Fruit fly (Drosophila melanogaster) whole organism, embryonic: ENCODE measurements around the gene Tlk.

Experiments used
- Abd-B ChIP-seq: fragments of 200-800 bp; sonication (Bioruptor generic); optimal IDR thresholded peaks from 2 replicates; lab custom pipeline; 2018; ENCODE audit warnings: missing biosample characterization, mild to moderate bottlenecking, missing genetic modification characterization, moderate library complexity
- CG11247 ChIP-seq: fragments of 200-800 bp; sonication (Bioruptor generic); IDR thresholded peaks from 2 replicates; pipeline ENCODE4 v1.3.6; 2022; ENCODE audit warnings: missing biosample characterization, missing genetic modification characterization
- CG13123 ChIP-seq: fragments of 200-800 bp; sonication (Bioruptor generic); optimal IDR thresholded peaks from 2 replicates; lab custom pipeline; 2016; ENCODE audit warnings: missing biosample characterization, missing genetic modification characterization
- CG14710 ChIP-seq: fragments of 200-800 bp; sonication (Bioruptor generic); optimal IDR thresholded peaks from 3 replicates; lab custom pipeline; 2019; ENCODE audit warnings: missing biosample characterization, mild to moderate bottlenecking, missing genetic modification characterization, moderate library complexity
- CG15073 ChIP-seq: fragments of 200-800 bp; sonication (Bioruptor generic); optimal IDR thresholded peaks from 2 replicates; lab custom pipeline; 2016; ENCODE audit warnings: missing biosample characterization, missing genetic modification characterization
- CG17568 ChIP-seq: fragments of 200-800 bp; sonication (Bioruptor generic); optimal IDR thresholded peaks from 2 replicates; lab custom pipeline; 2018; ENCODE audit warnings: missing biosample characterization, mild to moderate bottlenecking, missing genetic modification characterization, moderate library complexity
- CG2678 ChIP-seq: fragments of 200-800 bp; sonication (Bioruptor generic); optimal IDR thresholded peaks from 3 replicates; lab custom pipeline; 2019; ENCODE audit warnings: missing biosample characterization, mild to moderate bottlenecking, missing genetic modification characterization, moderate library complexity
- CG2889 ChIP-seq: fragments of 200-800 bp; sonication (Bioruptor generic); IDR thresholded peaks from 3 replicates; pipeline ENCODE4 v1.3.6; 2022; ENCODE audit warnings: missing biosample characterization, missing genetic modification characterization
- CG31441 ChIP-seq: fragments of 200-800 bp; sonication (Bioruptor generic); IDR thresholded peaks from 2 replicates; pipeline ENCODE4 v1.3.6; 2022; ENCODE audit warnings: missing biosample characterization, missing genetic modification characterization
- CG32532 ChIP-seq: fragments of 200-800 bp; sonication (Bioruptor generic); IDR thresholded peaks from 2 replicates; pipeline ENCODE4 v1.3.6; 2022; ENCODE audit warnings: missing biosample characterization, missing genetic modification characterization
- CG32772 ChIP-seq: fragments of 200-800 bp; sonication (Bioruptor generic); IDR thresholded peaks from 2 replicates; pipeline ENCODE4 v1.3.6; 2022; ENCODE audit warnings: missing biosample characterization, missing genetic modification characterization
- CG4360 ChIP-seq: fragments of 200-800 bp; sonication (Bioruptor generic); IDR thresholded peaks from 2 replicates; pipeline ENCODE4 v1.3.6; 2022; ENCODE audit warnings: missing biosample characterization, missing genetic modification characterization
- CG4424 ChIP-seq: fragments of 200-800 bp; sonication (Bioruptor generic); optimal IDR thresholded peaks from 3 replicates; lab custom pipeline; 2016; ENCODE audit warnings: missing biosample characterization, missing genetic modification characterization
- CG4707 ChIP-seq: fragments of 200-800 bp; sonication (Bioruptor generic); optimal IDR thresholded peaks from 2 replicates; lab custom pipeline; 2018; ENCODE audit warnings: missing biosample characterization, mild to moderate bottlenecking, missing genetic modification characterization, moderate library complexity
- CG6654 ChIP-seq: fragments of 200-800 bp; sonication (Bioruptor generic); optimal IDR thresholded peaks from 2 replicates; lab custom pipeline; 2017; ENCODE audit warnings: missing biosample characterization, mild to moderate bottlenecking, missing genetic modification characterization
- CG6689 ChIP-seq: fragments of 200-800 bp; sonication (Bioruptor generic); IDR thresholded peaks from 2 replicates; pipeline ENCODE4 v1.3.6; 2022; ENCODE audit warnings: missing biosample characterization, missing genetic modification characterization
- CG7357 ChIP-seq: fragments of 200-800 bp; sonication (Bioruptor generic); IDR thresholded peaks from 3 replicates; pipeline ENCODE4 v1.3.6; 2022; ENCODE audit warnings: missing biosample characterization, missing genetic modification characterization
- CG8478 ChIP-seq: fragments of >200 bp; optimal IDR thresholded peaks from 2 replicates; lab custom pipeline; 2018
- CG9215 ChIP-seq: fragments of 200-800 bp; sonication (Bioruptor generic); IDR thresholded peaks from 2 replicates; pipeline ENCODE4 v1.3.6; 2022; ENCODE audit warnings: missing biosample characterization, missing genetic modification characterization
- CG9609 ChIP-seq: fragments of 200-800 bp; sonication (Bioruptor generic); optimal IDR thresholded peaks from 3 replicates; lab custom pipeline; 2016; ENCODE audit warnings: missing biosample characterization, missing genetic modification characterization
- CkIIα-i1 ChIP-seq: fragments of 200-800 bp; sonication (Bioruptor generic); IDR thresholded peaks from 2 replicates; pipeline ENCODE4 v1.3.6; 2022; ENCODE audit warnings: missing biosample characterization, missing genetic modification characterization
- Dad ChIP-seq: fragments of 200-800 bp; sonication (Bioruptor generic); optimal IDR thresholded peaks from 3 replicates; lab custom pipeline; 2016; ENCODE audit warnings: missing biosample characterization, missing genetic modification characterization
- Dip3 ChIP-seq: fragments of 200-800 bp; sonication (Bioruptor generic); optimal IDR thresholded peaks from 3 replicates; lab custom pipeline; 2016; ENCODE audit warnings: missing biosample characterization, missing genetic modification characterization
- Fer1 ChIP-seq: fragments of 200-800 bp; sonication (Bioruptor generic); optimal IDR thresholded peaks from 2 replicates; lab custom pipeline; 2017; ENCODE audit warnings: missing biosample characterization, mild to moderate bottlenecking, missing genetic modification characterization
- Fer3 ChIP-seq: fragments of 200-800 bp; sonication (Bioruptor generic); optimal IDR thresholded peaks from 2 replicates; lab custom pipeline; 2018; ENCODE audit warnings: missing biosample characterization, mild to moderate bottlenecking, missing genetic modification characterization, moderate library complexity
- Lim3 ChIP-seq: fragments of 200-800 bp; sonication (Bioruptor generic); IDR thresholded peaks from 2 replicates; pipeline ENCODE4 v1.3.6; 2022; ENCODE audit warnings: missing biosample characterization, missing genetic modification characterization
- MTF-1 ChIP-seq: fragments of 200-800 bp; sonication (Bioruptor generic); optimal IDR thresholded peaks from 2 replicates; lab custom pipeline; 2018; ENCODE audit warnings: missing biosample characterization, mild to moderate bottlenecking, missing genetic modification characterization, borderline replicate concordance
- NK7.1 ChIP-seq: fragments of 200-800 bp; sonication (Bioruptor generic); optimal IDR thresholded peaks from 3 replicates; lab custom pipeline; 2016; ENCODE audit warnings: missing biosample characterization, missing genetic modification characterization
- Nf-YC ChIP-seq: fragments of 200-800 bp; optimal IDR thresholded peaks from 3 replicates; lab custom pipeline; 2019; ENCODE audit warnings: missing biosample characterization, mild to moderate bottlenecking, missing genetic modification characterization, moderate library complexity
- Opbp ChIP-seq: fragments of 200-800 bp; sonication (Bioruptor generic); IDR thresholded peaks from 3 replicates; pipeline ENCODE4 v1.3.6; 2022; ENCODE audit warnings: missing biosample characterization, missing genetic modification characterization; ENCODE audit not compliant: partially characterized antibody
- Scr ChIP-seq: fragments of 200-800 bp; sonication (Bioruptor generic); IDR thresholded peaks from 2 replicates; pipeline ENCODE4 v1.3.6; 2022; ENCODE audit warnings: missing biosample characterization, missing genetic modification characterization; ENCODE audit not compliant: partially characterized antibody
- bowl ChIP-seq: fragments of 200-800 bp; sonication (Bioruptor generic); IDR thresholded peaks from 2 replicates; pipeline ENCODE4 v1.3.6; 2022; ENCODE audit warnings: missing biosample characterization, missing genetic modification characterization
- eve ChIP-seq, 2 experiments: fragments of >200 bp; optimal IDR thresholded peaks; 2 replicates each; lab custom pipeline; 2017; ENCODE audit warnings: missing biosample characterization in 2 of 2, missing genetic modification characterization in 2 of 2
- gce ChIP-seq: fragments of 200-800 bp; sonication (Bioruptor generic); IDR thresholded peaks from 3 replicates; pipeline ENCODE4 v1.3.6; 2022; ENCODE audit warnings: missing biosample characterization, missing genetic modification characterization
- gsb-n ChIP-seq: fragments of 200-800 bp; sonication (Bioruptor generic); optimal IDR thresholded peaks from 3 replicates; lab custom pipeline; 2018; ENCODE audit warnings: missing biosample characterization, mild to moderate bottlenecking, missing genetic modification characterization
- lola ChIP-seq, 3 experiments: fragments of >200 bp in 2 of 3; fragments of 200-800 bp in 1 of 3; sonication (Bioruptor generic) in 1 of 3; optimal IDR thresholded peaks; 2 replicates each; lab custom pipeline; 2017 to 2019; ENCODE audit warnings: missing biosample characterization in 3 of 3, missing genetic modification characterization in 3 of 3, mild to moderate bottlenecking in 1 of 3, moderate library complexity in 1 of 3
- otp ChIP-seq: fragments of 200-800 bp; sonication (Bioruptor generic); IDR thresholded peaks from 3 replicates; pipeline ENCODE4, ENCODE4 v1.3.6; 2022; ENCODE audit warnings: missing biosample characterization, missing genetic modification characterization
- phol ChIP-seq: fragments of 200-800 bp; sonication (Bioruptor generic); optimal IDR thresholded peaks from 3 replicates; lab custom pipeline; 2018; ENCODE audit warnings: missing biosample characterization, mild to moderate bottlenecking, missing genetic modification characterization, moderate library complexity
- pita ChIP-seq: fragments of 200-800 bp; sonication (Bioruptor generic); optimal IDR thresholded peaks from 2 replicates; lab custom pipeline; 2017; ENCODE audit warnings: missing biosample characterization, mild to moderate bottlenecking, missing genetic modification characterization
- prd ChIP-seq, 3 experiments: fragments of >200 bp in 2 of 3; fragments of 200-800 bp in 1 of 3; sonication (Bioruptor generic) in 1 of 3; optimal IDR thresholded peaks in 2 of 3; IDR thresholded peaks in 1 of 3; 2 replicates in 2 of 3; 3 replicates in 1 of 3; pipeline versions ENCODE4 v1.3.6 to Lab custom; 2017 to 2022; ENCODE audit warnings: missing biosample characterization in 1 of 3, missing genetic modification characterization in 1 of 3
- repo ChIP-seq: fragments of 200-800 bp; sonication (Bioruptor generic); optimal IDR thresholded peaks from 2 replicates; lab custom pipeline; 2016; ENCODE audit warnings: missing biosample characterization, missing genetic modification characterization
- rib ChIP-seq: fragments of 200-800 bp; sonication (Bioruptor generic); IDR thresholded peaks from 2 replicates; pipeline ENCODE4 v1.3.6; 2022; ENCODE audit warnings: missing biosample characterization, missing genetic modification characterization
- row ChIP-seq: fragments of 200-800 bp; sonication (Bioruptor generic); IDR thresholded peaks from 3 replicates; pipeline ENCODE4 v1.3.6; 2022; ENCODE audit warnings: missing biosample characterization, missing genetic modification characterization
- sens ChIP-seq: fragments of 200-800 bp; sonication (Bioruptor generic); peaks from one replicate; lab custom pipeline; 2016; ENCODE audit warnings: missing biosample characterization, missing genetic modification characterization
- slou ChIP-seq: fragments of 200-800 bp; sonication (Bioruptor generic); optimal IDR thresholded peaks from 3 replicates; lab custom pipeline; 2016; ENCODE audit warnings: missing biosample characterization, missing genetic modification characterization
- slp2 ChIP-seq: fragments of 200-800 bp; sonication (Bioruptor generic); optimal IDR thresholded peaks from 2 replicates; lab custom pipeline; 2016; ENCODE audit warnings: missing biosample characterization, missing genetic modification characterization
- so ChIP-seq: fragments of 200-800 bp; sonication (Bioruptor generic); IDR thresholded peaks from 3 replicates; pipeline ENCODE4 v1.3.6; 2022; ENCODE audit warnings: missing biosample characterization, missing genetic modification characterization
- tll ChIP-seq, 2 experiments: fragments of 200-800 bp in 1 of 2; fragments of >200 bp in 1 of 2; sonication (Bioruptor generic) in 1 of 2; optimal IDR thresholded peaks; 2 replicates each; lab custom pipeline; 2017 to 2019; ENCODE audit warnings: missing biosample characterization in 2 of 2, missing genetic modification characterization in 2 of 2, mild to moderate bottlenecking in 1 of 2, moderate library complexity in 1 of 2
- trem ChIP-seq: fragments of 200-800 bp; optimal IDR thresholded peaks from 3 replicates; lab custom pipeline; 2019; ENCODE audit warnings: missing biosample characterization, mild to moderate bottlenecking, missing genetic modification characterization, moderate library complexity
- tx ChIP-seq: fragments of 200-800 bp; sonication (Bioruptor generic); optimal IDR thresholded peaks from 2 replicates; lab custom pipeline; 2016; ENCODE audit warnings: missing biosample characterization, missing genetic modification characterization

Gene Tlk

DNA sequence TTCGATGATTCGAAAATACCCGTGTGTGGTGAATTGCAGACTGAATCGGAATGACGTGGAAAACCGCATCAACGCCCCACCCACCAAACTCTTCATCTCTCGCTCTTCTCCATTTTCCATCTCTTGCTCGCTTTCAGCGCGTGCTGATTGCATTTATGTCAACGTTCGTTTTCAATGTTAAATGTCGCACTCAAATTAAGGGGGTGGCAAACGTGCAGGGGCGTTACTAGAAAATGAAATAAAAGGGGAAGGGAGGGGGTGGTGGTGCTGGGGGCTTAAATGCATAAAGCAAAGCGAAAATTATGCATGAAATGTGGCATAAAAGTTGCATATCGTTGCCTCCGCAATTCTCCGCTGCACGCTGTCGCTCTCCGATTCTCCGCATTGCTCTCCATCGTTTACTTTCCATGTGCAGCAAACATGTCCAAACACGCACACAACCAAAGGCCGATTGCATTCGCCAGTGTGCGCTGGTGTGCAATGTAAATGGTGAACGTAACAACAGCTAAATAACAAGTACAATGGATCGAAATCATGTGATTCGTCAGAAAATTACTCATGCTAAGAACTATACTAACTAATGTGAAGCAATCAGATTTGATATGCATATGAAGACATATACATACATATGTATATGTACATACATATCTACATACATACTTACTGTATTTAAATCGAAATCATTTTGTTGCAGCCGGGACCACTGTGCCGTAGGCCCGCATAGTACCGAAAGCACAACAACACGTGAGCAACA, 37.9 kb upstream of the Tlk start:
- TF ChIP-seq CG2678 (tag; lab: Kevin White, UChicago) = peak; percentile 11
- no peak for TF ChIP-seq Nf-YC
- TF ChIP-seq CG8478 (lab: Kevin White, UChicago) = no peak
- TF ChIP-seq slp2 (GFP tag; lab: Kevin White, UChicago) = no peak
- TF ChIP-seq CG17568 (GFP tag; lab: Kevin White, UChicago) = no peak
- TF ChIP-seq Fer1 (GFP tag; lab: Kevin White, UChicago) = no peak
- TF ChIP-seq tll (GFP tag; optimal IDR thresholded peaks at IDR 0.05; lab: Kevin White, UChicago) = no peak
- no peak for TF ChIP-seq CG32772
- TF ChIP-seq repo (GFP tag; lab: Kevin White, UChicago) = no peak
- no peak for TF ChIP-seq Fer3 (tag; lab: Kevin White, UChicago)
- no peak for TF ChIP-seq rib (GFP tag; lab: Robert Waterston, UW)
- peak; percentile 44 for TF ChIP-seq CG4707
- 0 out of 2 replicates have a peak, but pooled peaks have one; percentile 18 for TF ChIP-seq CG4360 (GFP tag; lab: Robert Waterston, UW)
- TF ChIP-seq CG32532 (GFP tag; lab: Robert Waterston, UW) = no peak
- no peak for TF ChIP-seq bowl (GFP tag; lab: Robert Waterston, UW)
- TF ChIP-seq CG9215 (GFP tag; lab: Robert Waterston, UW) = no peak
- no peak for TF ChIP-seq pita (GFP tag; lab: Kevin White, UChicago)
- TF ChIP-seq tx (GFP tag; lab: Kevin White, UChicago) = no peak
- no peak for TF ChIP-seq Dad (GFP tag; lab: Kevin White, UChicago)
- TF ChIP-seq gsb-n (tag; lab: Kevin White, UChicago) = peak; percentile 7
- TF ChIP-seq otp = no peak
- TF ChIP-seq CG4424 (GFP tag; lab: Kevin White, UChicago) = peak; percentile 8
- no peak for TF ChIP-seq gce (GFP tag; lab: Robert Waterston, UW)
- no peak for TF ChIP-seq CG15073
- TF ChIP-seq NK7.1 (GFP tag; lab: Kevin White, UChicago) = no peak
- no peak for TF ChIP-seq CG9609 (GFP tag; lab: Kevin White, UChicago)
- TF ChIP-seq slou (GFP tag; lab: Kevin White, UChicago) = no peak
- TF ChIP-seq MTF-1 (GFP tag; lab: Kevin White, UChicago) = no peak
- no peak for TF ChIP-seq CG7357 (GFP tag; lab: Robert Waterston, UW)
- TF ChIP-seq Dip3 (GFP tag; lab: Kevin White, UChicago) = no peak
- TF ChIP-seq sens (GFP tag; lab: Kevin White, UChicago) = peak; percentile 73
- peak; percentile 68 for TF ChIP-seq CG31441 (GFP tag; lab: Robert Waterston, UW)
- no peak for TF ChIP-seq eve (GFP tag; optimal IDR thresholded peaks at IDR 0.05; lab: Kevin White, UChicago)
- no peak for TF ChIP-seq Lim3 (GFP tag; lab: Robert Waterston, UW)
- TF ChIP-seq CG11247 (GFP tag; lab: Robert Waterston, UW) = no peak
- no peak for TF ChIP-seq Scr
- TF ChIP-seq CG14710 = peak; percentile 1
- no peak for TF ChIP-seq so (GFP tag; lab: Robert Waterston, UW)
- no peak for TF ChIP-seq Abd-B (GFP tag; lab: Kevin White, UChicago)
- no peak for TF ChIP-seq CG2889 (GFP tag; lab: Robert Waterston, UW)
- TF ChIP-seq CG6689 (GFP tag; lab: Robert Waterston, UW) = no peak
- TF ChIP-seq prd (optimal IDR thresholded peaks at IDR 0.05; lab: Kevin White, UChicago) = no peak
- 0 out of 3 replicates have a peak, but pooled peaks have one; percentile 27 for TF ChIP-seq prd (GFP tag; IDR thresholded peaks at IDR 0.05; lab: Robert Waterston, UW)
- TF ChIP-seq Opbp = no peak
- peak in 1 of 3 experiments; percentile 14 for TF ChIP-seq lola (GFP tag; optimal IDR thresholded peaks at IDR 0.05; lab: Kevin White, UChicago)
- TF ChIP-seq row (GFP tag; lab: Robert Waterston, UW) = peak; percentile 30; the same call in 1 of the 3 replicates
- TF ChIP-seq CG13123 (GFP tag; lab: Kevin White, UChicago) = no peak
- TF ChIP-seq CG6654 = no peak
- peak; percentile 52 for TF ChIP-seq phol (tag; lab: Kevin White, UChicago)
- TF ChIP-seq trem = peak; percentile 21
- TF ChIP-seq CkIIα-i1 (GFP tag; lab: Robert Waterston, UW) = no peak
